Worm (Caenorhabditis elegans) whole organism, L4 larva: ENCODE data around the gene gst-32.
A peak's percentile ranks its signal among the peaks of the same experiment; 100 is the strongest.

Experiments
- D1046.2 ChIP-seq: fragments of 200-800 bp; sonication (Bioruptor generic); IDR thresholded peaks from 2 replicates; pipeline ENCODE4 v1.3.6; 2022; ENCODE audit warnings: missing genetic modification characterization, missing compliant biosample characterization
- F10B5.3 ChIP-seq: sonication (generic microtip); optimal IDR thresholded peaks from 2 replicates; lab custom pipeline; 2016; ENCODE audit warnings: mild to moderate bottlenecking, missing genetic modification characterization, missing compliant biosample characterization
- F26F4.8 ChIP-seq: fragments of 200-800 bp; sonication (Bioruptor generic); conservative IDR thresholded peaks from 2 replicates; pipeline ENCODE4 v1.3.6; 2022; ENCODE audit warnings: missing genetic modification characterization, missing compliant biosample characterization
- F49E8.2 ChIP-seq: sonication (generic microtip); optimal IDR thresholded peaks from 2 replicates; lab custom pipeline; 2016; ENCODE audit warnings: missing compliant biosample characterization, mild to moderate bottlenecking, missing genetic modification characterization, borderline replicate concordance
- T20F7.1 ChIP-seq: fragments of 200-800 bp; sonication (Bioruptor generic); optimal IDR thresholded peaks from 2 replicates; lab custom pipeline; 2018; ENCODE audit warnings: mild to moderate bottlenecking, missing genetic modification characterization, missing compliant biosample characterization
- ZK546.5 ChIP-seq, 2 experiments: sonication (generic microtip); optimal IDR thresholded peaks; 2 replicates each; lab custom pipeline; 2017; ENCODE audit warnings: missing biosample characterization in 2 of 2, missing genetic modification characterization in 2 of 2
- aha-1 ChIP-seq: fragments of 150-350 bp; peaks from one replicate; lab custom pipeline; 2014; ENCODE audit warnings: missing biosample characterization, missing genetic modification characterization
- ama-1 ChIP-seq: fragments of 150-350 bp; optimal IDR thresholded peaks from 2 replicates; lab custom pipeline; 2014; ENCODE audit warnings: inconsistent platforms, mixed read lengths
- arid-1 ChIP-seq: fragments of 200-800 bp; sonication (Bioruptor generic); conservative IDR thresholded peaks from 2 replicates; pipeline ENCODE4 v1.3.6; 2022; ENCODE audit warnings: missing genetic modification reagents, missing genetic modification characterization, missing compliant biosample characterization
- attf-4 ChIP-seq: sonication (generic microtip); optimal IDR thresholded peaks from 3 replicates; lab custom pipeline; 2017; ENCODE audit warnings: missing biosample characterization, missing genetic modification characterization
- ceh-28 ChIP-seq: fragments of 150-350 bp; optimal IDR thresholded peaks from 2 replicates; lab custom pipeline; 2014; ENCODE audit warnings: missing biosample characterization, missing genetic modification reagents, missing genetic modification characterization
- ceh-62 ChIP-seq: sonication (generic microtip); optimal IDR thresholded peaks from 2 replicates; lab custom pipeline; 2017; ENCODE audit warnings: missing biosample characterization, missing genetic modification characterization
- ceh-82 ChIP-seq: sonication (generic microtip); optimal IDR thresholded peaks from 2 replicates; lab custom pipeline; 2017; ENCODE audit warnings: missing biosample characterization, missing genetic modification characterization
- ces-1 ChIP-seq: fragments of 150-350 bp; sonication (generic microtip); optimal IDR thresholded peaks from 4 replicates; lab custom pipeline; 2014; ENCODE audit warnings: missing biosample characterization, missing genetic modification reagents, missing genetic modification characterization
- daf-12 ChIP-seq: fragments of 150-350 bp; optimal IDR thresholded peaks from 2 replicates; lab custom pipeline; 2014; ENCODE audit warnings: missing biosample characterization, missing genetic modification reagents, missing genetic modification characterization
- daf-16 ChIP-seq, 3 experiments: sonication (generic microtip); optimal IDR thresholded peaks; 2 replicates each; lab custom pipeline; 2016 to 2017; ENCODE audit warnings: missing genetic modification characterization in 3 of 3, missing genetic modification reagents in 3 of 3, mild to moderate bottlenecking in 2 of 3, missing compliant biosample characterization in 2 of 3, missing biosample characterization in 1 of 3, moderate library complexity in 1 of 3
- dmd-6 ChIP-seq: fragments of 200-800 bp; sonication (Bioruptor generic); IDR thresholded peaks from 2 replicates; pipeline ENCODE4 v1.3.6; 2022; ENCODE audit warnings: missing genetic modification reagents, missing genetic modification characterization, missing compliant biosample characterization
- dmd-8 ChIP-seq: fragments of 200-800 bp; sonication (Bioruptor generic); IDR thresholded peaks from 2 replicates; pipeline ENCODE4 v1.3.6; 2022; ENCODE audit warnings: missing genetic modification characterization, missing compliant biosample characterization
- dmd-9 ChIP-seq: fragments of 200-800 bp; sonication (Bioruptor generic); IDR thresholded peaks from 2 replicates; pipeline ENCODE4 v1.3.6; 2022; ENCODE audit warnings: missing genetic modification reagents, missing genetic modification characterization, missing compliant biosample characterization
- dpl-1 ChIP-seq: fragments of 150-350 bp; optimal IDR thresholded peaks from 2 replicates; lab custom pipeline; 2014; ENCODE audit warnings: missing biosample characterization, missing genetic modification reagents, missing genetic modification characterization
- duxl-1 ChIP-seq: sonication (generic microtip); optimal IDR thresholded peaks from 2 replicates; lab custom pipeline; 2016; ENCODE audit warnings: mild to moderate bottlenecking, missing genetic modification characterization, moderate library complexity, missing compliant biosample characterization; ENCODE audit not compliant: poor library complexity
- egl-27 ChIP-seq: sonication (generic microtip); optimal IDR thresholded peaks from 3 replicates; lab custom pipeline; 2017; ENCODE audit warnings: missing biosample characterization, missing genetic modification reagents, missing genetic modification characterization
- egl-43 ChIP-seq: fragments of 200-800 bp; sonication (Bioruptor generic); IDR thresholded peaks from 2 replicates; pipeline ENCODE4 v1.3.6; 2022; ENCODE audit warnings: missing genetic modification reagents, missing genetic modification characterization, missing compliant biosample characterization
- hlh-11 ChIP-seq: fragments of 200-800 bp; sonication (Bioruptor generic); optimal IDR thresholded peaks from 2 replicates; lab custom pipeline; 2018; ENCODE audit warnings: mild to moderate bottlenecking, missing genetic modification characterization, missing compliant biosample characterization
- hmg-1.1 ChIP-seq: fragments of 200-800 bp; sonication (Bioruptor generic); IDR thresholded peaks from 2 replicates; pipeline ENCODE4 v1.3.6; 2022; ENCODE audit warnings: missing genetic modification reagents, missing genetic modification characterization, missing compliant biosample characterization
- jun-1 ChIP-seq: fragments of 150-350 bp; optimal IDR thresholded peaks from 2 replicates; lab custom pipeline; 2014; ENCODE audit warnings: missing biosample characterization, missing genetic modification reagents, missing genetic modification characterization
- lin-1 ChIP-seq: fragments of 200-800 bp; sonication (Bioruptor generic); IDR thresholded peaks from 2 replicates; pipeline ENCODE4 v1.3.6; 2022; ENCODE audit warnings: missing genetic modification reagents, missing genetic modification characterization, missing compliant biosample characterization
- lin-15B ChIP-seq: fragments of 150-350 bp; sonication (generic microtip); optimal IDR thresholded peaks from 3 replicates; lab custom pipeline; 2014; ENCODE audit warnings: missing biosample characterization, missing genetic modification characterization
- lir-3 ChIP-seq: sonication (generic microtip); optimal IDR thresholded peaks from 2 replicates; lab custom pipeline; 2016; ENCODE audit warnings: mild to moderate bottlenecking, missing genetic modification characterization, missing compliant biosample characterization
- madf-5 ChIP-seq, 2 experiments: fragments of 200-800 bp; sonication (Bioruptor generic); IDR thresholded peaks; 2 replicates each; pipeline ENCODE4 v1.3.6; 2022; ENCODE audit warnings: missing compliant biosample characterization in 2 of 2, missing genetic modification characterization in 2 of 2
- mdl-1 ChIP-seq, 2 experiments: fragments of 150-350 bp in 1 of 2; sonication (generic microtip) in 1 of 2; optimal IDR thresholded peaks; 2 replicates each; lab custom pipeline; 2014 to 2017; ENCODE audit warnings: missing biosample characterization in 2 of 2, missing genetic modification characterization in 2 of 2
- mep-1 ChIP-seq: fragments of 150-350 bp; sonication (generic microtip); optimal IDR thresholded peaks from 3 replicates; lab custom pipeline; 2014; ENCODE audit warnings: missing biosample characterization, missing genetic modification characterization
- nhr-237 ChIP-seq: sonication (generic microtip); optimal IDR thresholded peaks from 2 replicates; lab custom pipeline; 2017; ENCODE audit warnings: missing biosample characterization, missing genetic modification characterization
- nhr-25 ChIP-seq: sonication (generic microtip); optimal IDR thresholded peaks from 2 replicates; lab custom pipeline; 2017; ENCODE audit warnings: missing genetic modification characterization, mild to moderate bottlenecking, missing compliant biosample characterization, antibody characterized with exemption, moderate library complexity, borderline replicate concordance; ENCODE audit not compliant: insufficient read depth
- nhr-41 ChIP-seq: fragments of 200-800 bp; sonication (Bioruptor generic); IDR thresholded peaks from 2 replicates; pipeline ENCODE4 v1.3.6; 2022; ENCODE audit warnings: missing genetic modification reagents, missing genetic modification characterization, missing compliant biosample characterization
- nhr-76 ChIP-seq: fragments of 150-350 bp; optimal IDR thresholded peaks from 2 replicates; lab custom pipeline; 2014; ENCODE audit warnings: missing biosample characterization, missing genetic modification characterization
- nhr-77 ChIP-seq: fragments of 150-350 bp; optimal IDR thresholded peaks from 2 replicates; lab custom pipeline; 2014; ENCODE audit warnings: missing biosample characterization, missing genetic modification characterization
- php-3 ChIP-seq: fragments of 200-800 bp; sonication (Bioruptor generic); IDR thresholded peaks from 2 replicates; pipeline ENCODE4 v1.3.6; 2022; ENCODE audit warnings: missing genetic modification reagents, missing genetic modification characterization, missing compliant biosample characterization
- rbr-2 ChIP-seq: sonication (generic microtip); optimal IDR thresholded peaks from 2 replicates; lab custom pipeline; 2016; ENCODE audit warnings: missing genotype, missing genetic modification characterization, missing compliant biosample characterization
- set-16 ChIP-seq: fragments of 200-800 bp; sonication (Bioruptor generic); IDR thresholded peaks from 2 replicates; pipeline ENCODE4 v1.3.6; 2022; ENCODE audit warnings: missing genetic modification reagents, missing genetic modification characterization, missing compliant biosample characterization
- snpc-1.2 ChIP-seq: fragments of 200-800 bp; sonication (Bioruptor generic); IDR thresholded peaks from 2 replicates; pipeline ENCODE4 v1.3.6; 2022; ENCODE audit warnings: missing genetic modification reagents, missing genetic modification characterization, missing compliant biosample characterization
- tra-1 ChIP-seq: fragments of 200-800 bp; sonication (Bioruptor generic); IDR thresholded peaks from 2 replicates; pipeline ENCODE4 v1.3.6; 2022; ENCODE audit warnings: missing genetic modification reagents, missing genetic modification characterization, missing compliant biosample characterization
- unc-62 ChIP-seq, 3 experiments: fragments of 150-350 bp in 1 of 3; sonication (generic microtip); optimal IDR thresholded peaks in 2 of 3; peaks in 1 of 3; 1 replicate in 1 of 3; 2 replicates in 2 of 3; lab custom pipeline; 2014 to 2017; ENCODE audit warnings: missing biosample characterization in 3 of 3, missing genetic modification characterization in 3 of 3, missing genetic modification reagents in 3 of 3, missing genotype in 1 of 3
- zag-1 ChIP-seq: fragments of 150-350 bp; optimal IDR thresholded peaks from 2 replicates; lab custom pipeline; 2014; ENCODE audit warnings: missing biosample characterization, missing genetic modification characterization
- zip-11 ChIP-seq: fragments of 200-800 bp; sonication (Bioruptor generic); IDR thresholded peaks from 2 replicates; pipeline ENCODE4 v1.3.6; 2022; ENCODE audit warnings: missing genetic modification characterization, missing compliant biosample characterization
- ztf-7 ChIP-seq: fragments of 150-350 bp; optimal IDR thresholded peaks from 2 replicates; lab custom pipeline; 2014; ENCODE audit warnings: missing biosample characterization, missing genetic modification characterization

gst-32 gene

ce11 chrII:15178494-15178893, at the start of gene gst-32:
Gene gst-32 (minus strand): TSS chrII:15178594.
- TF ChIP-seq lin-15B (tag; lab: Kevin White, UChicago) (no peak), rbr-2 (tag; lab: Kevin White, UChicago) (no peak), nhr-41 (no peak), dmd-6 (GFP tag; lab: Robert Waterston, UW) (no peak), ceh-82 (tag; lab: Kevin White, UChicago) (no peak), lir-3 (tag; lab: Kevin White, UChicago) (no peak), T20F7.1 (GFP tag; lab: Kevin White, UChicago) (no peak), F26F4.8 (GFP tag; lab: Robert Waterston, UW) (no peak), nhr-77 (tag; lab: Kevin White, UChicago) (no peak), daf-12 (tag; lab: Kevin White, UChicago) (no peak), unc-62 (GFP tag; optimal IDR thresholded peaks at IDR 0.05 in 1 of 2; lab: Kevin White, UChicago) (no peak), unc-62 (tag; optimal IDR thresholded peaks at IDR 0.05; lab: Kevin White, UChicago) (no peak), ceh-62 (tag; lab: Kevin White, UChicago) (no peak), hlh-11 (no peak), ceh-28 (no peak)

DNA sequence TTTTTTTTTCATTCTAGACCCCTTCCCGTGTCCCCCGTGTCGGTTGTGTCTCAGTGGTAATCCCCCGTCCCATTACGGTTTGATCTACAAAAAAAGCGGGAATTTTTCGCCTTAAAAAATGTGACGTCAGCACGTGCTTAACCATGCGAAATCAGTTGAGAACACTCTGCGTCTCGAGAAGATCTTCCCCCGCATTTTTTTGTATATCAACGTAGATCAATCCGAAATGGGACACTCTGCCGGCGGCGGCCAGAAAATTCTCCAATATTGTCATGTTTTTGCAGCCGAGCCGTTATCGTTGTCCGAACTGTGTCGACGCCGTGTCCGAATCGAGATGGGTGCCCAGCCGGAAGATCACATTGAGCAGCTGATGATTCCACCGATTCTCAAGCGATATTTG, 49.6 kb upstream of the gst-32 start:
- TF ChIP-seq zag-1 (tag; lab: Kevin White, UChicago) (no peak), snpc-1.2 (GFP tag; lab: Robert Waterston, UW) (no peak), ama-1 (lab: Kevin White, UChicago) (peak; percentile 23), unc-62 (GFP tag; optimal IDR thresholded peaks at IDR 0.05 in 1 of 2; lab: Kevin White, UChicago) (peak in 1 of 2 experiments; percentile 96), unc-62 (tag; optimal IDR thresholded peaks at IDR 0.05; lab: Kevin White, UChicago) (no peak), egl-43 (0 out of 2 replicates have a peak, but pooled peaks have one; percentile 9), dmd-6 (GFP tag; lab: Robert Waterston, UW) (no peak), D1046.2 (GFP tag; lab: Robert Waterston, UW) (no peak), php-3 (no peak), dmd-9 (GFP tag; lab: Robert Waterston, UW) (no peak), arid-1 (GFP tag; lab: Robert Waterston, UW) (0 out of 2 replicates have a peak, but pooled peaks have one; percentile 3), F10B5.3 (tag; lab: Kevin White, UChicago) (no peak), nhr-237 (tag; lab: Kevin White, UChicago) (no peak)

ce11 chrII:15226805-15227204, 48.4 kb upstream of the gst-32 start:
- TF ChIP-seq aha-1 (no peak), unc-62 (GFP tag; optimal IDR thresholded peaks at IDR 0.05 in 1 of 2; lab: Kevin White, UChicago) (peak in 1 of 2 experiments; percentile 91), unc-62 (tag; optimal IDR thresholded peaks at IDR 0.05; lab: Kevin White, UChicago) (no peak)

- TF ChIP-seq aha-1 (peak; percentile 57), ces-1 (GFP tag; lab: Kevin White, UChicago) (no peak), hmg-1.1 (GFP tag; lab: Robert Waterston, UW) (no peak), egl-43 (0 out of 2 replicates have a peak, but pooled peaks have one; percentile 13), mep-1 (tag; lab: Kevin White, UChicago) (no peak), set-16 (GFP tag; lab: Robert Waterston, UW) (peak; percentile 89), nhr-25 (no peak), attf-4 (tag; lab: Kevin White, UChicago) (no peak), lin-1 (GFP tag; lab: Robert Waterston, UW) (no peak), ZK546.5 (tag; optimal IDR thresholded peaks at IDR 0.05; lab: Kevin White, UChicago) (no peak), mdl-1 (tag; optimal IDR thresholded peaks at IDR 0.05; lab: Kevin White, UChicago) (no peak), tra-1 (no peak), nhr-76 (tag; lab: Kevin White, UChicago) (no peak), nhr-41 (no peak), duxl-1 (tag; lab: Kevin White, UChicago) (no peak), daf-16 (GFP tag; optimal IDR thresholded peaks at IDR 0.05; lab: Kevin White, UChicago) (no peak), daf-16 (tag; optimal IDR thresholded peaks at IDR 0.05; lab: Kevin White, UChicago) (no peak), ztf-7 (no peak), egl-27 (tag; lab: Kevin White, UChicago) (no peak), madf-5 (GFP tag; IDR thresholded peaks at IDR 0.05; lab: Robert Waterston, UW) (no peak), zip-11 (GFP tag; lab: Robert Waterston, UW) (no peak), F49E8.2 (tag; lab: Kevin White, UChicago) (no peak), jun-1 (tag; lab: Kevin White, UChicago) (no peak), dmd-8 (GFP tag; lab: Robert Waterston, UW) (no peak), dpl-1 (GFP tag; lab: Kevin White, UChicago) (no peak)
- TF ChIP-seq, all 104 proteins: peak for 3
Observed at ce11 chrII:15226186-15226585, 47.8 kb upstream of the gst-32 start.
